Fruit fly (Drosophila melanogaster) whole organism, prepupa: Measurements from ENCODE around the gene CG6163.

ENCODE experiments used
- CG10669 ChIP-seq: fragments of 200-800 bp; sonication (Bioruptor generic); optimal IDR thresholded peaks from 3 replicates; lab custom pipeline; 2018; ENCODE audit warnings: missing biosample characterization, mild to moderate bottlenecking, missing genetic modification characterization, moderate library complexity
- CG11294 ChIP-seq: fragments of 200-800 bp; sonication (Bioruptor generic); IDR thresholded peaks from 2 replicates; pipeline ENCODE4 v1.3.6; 2022; ENCODE audit warnings: missing biosample characterization, missing genetic modification characterization
- CG11902 ChIP-seq: fragments of 200-800 bp; sonication (Bioruptor generic); optimal IDR thresholded peaks from 3 replicates; lab custom pipeline; 2016; ENCODE audit warnings: missing biosample characterization, missing genetic modification characterization
- CG1621 ChIP-seq: fragments of 200-800 bp; sonication (Bioruptor generic); optimal IDR thresholded peaks from 3 replicates; lab custom pipeline; 2018; ENCODE audit warnings: missing biosample characterization, mild to moderate bottlenecking, missing genetic modification characterization
- CG16779 ChIP-seq: fragments of 200-800 bp; sonication (Bioruptor generic); optimal IDR thresholded peaks from 3 replicates; lab custom pipeline; 2017; ENCODE audit warnings: missing biosample characterization, mild to moderate bottlenecking, missing genetic modification characterization
- CG31627 ChIP-seq: fragments of 200-800 bp; sonication (Bioruptor generic); optimal IDR thresholded peaks from 3 replicates; lab custom pipeline; 2016; ENCODE audit warnings: missing biosample characterization, missing genetic modification characterization
- CG32006 ChIP-seq: fragments of 200-800 bp; sonication (Bioruptor generic); optimal IDR thresholded peaks from 3 replicates; lab custom pipeline; 2017; ENCODE audit warnings: missing biosample characterization, mild to moderate bottlenecking, missing genetic modification characterization
- CG3919 ChIP-seq: fragments of 200-800 bp; sonication (Bioruptor generic); optimal IDR thresholded peaks from 3 replicates; lab custom pipeline; 2016; ENCODE audit warnings: missing biosample characterization, missing genetic modification characterization
- CG4318 ChIP-seq: fragments of 200-800 bp; sonication (Bioruptor generic); optimal IDR thresholded peaks from 3 replicates; lab custom pipeline; 2017; ENCODE audit warnings: missing biosample characterization, mild to moderate bottlenecking, missing genetic modification characterization
- CG6163 ChIP-seq: fragments of 200-800 bp; sonication (Bioruptor generic); IDR thresholded peaks from 3 replicates; pipeline ENCODE4 v1.3.6; 2022; ENCODE audit warnings: missing biosample characterization, missing genetic modification characterization
- CG6808 ChIP-seq: fragments of 200-800 bp; sonication (Bioruptor generic); optimal IDR thresholded peaks from 3 replicates; lab custom pipeline; 2017; ENCODE audit warnings: missing biosample characterization, missing genetic modification characterization, mild to moderate bottlenecking, moderate library complexity, missing genetic modification reagents
- CG6854 ChIP-seq: fragments of 200-800 bp; sonication (Bioruptor generic); optimal IDR thresholded peaks from 2 replicates; lab custom pipeline; 2017; ENCODE audit warnings: missing biosample characterization, mild to moderate bottlenecking, missing genetic modification characterization
- CG8632 ChIP-seq: fragments of 200-800 bp; sonication (Bioruptor generic); optimal IDR thresholded peaks from 3 replicates; lab custom pipeline; 2016; ENCODE audit warnings: missing biosample characterization, missing genetic modification characterization
- CG9139 ChIP-seq: fragments of 200-800 bp; sonication (Bioruptor generic); optimal IDR thresholded peaks from 3 replicates; lab custom pipeline; 2017; ENCODE audit warnings: missing biosample characterization, mild to moderate bottlenecking, missing genetic modification characterization
- Eip78C ChIP-seq: fragments of 200-800 bp; sonication (Bioruptor generic); peaks from one replicate; lab custom pipeline; 2016; ENCODE audit warnings: missing biosample characterization, missing genetic modification characterization
- Eip93F ChIP-seq: fragments of 200-800 bp; sonication (Bioruptor generic); optimal IDR thresholded peaks from 2 replicates; lab custom pipeline; 2016; ENCODE audit warnings: missing biosample characterization, mild to moderate bottlenecking, missing genetic modification characterization
- Ets96B ChIP-seq: fragments of 200-800 bp; optimal IDR thresholded peaks from 2 replicates; lab custom pipeline; 2019; ENCODE audit warnings: missing biosample characterization, mild to moderate bottlenecking, missing genetic modification characterization, moderate library complexity
- Gug ChIP-seq: fragments of 200-800 bp; sonication (Bioruptor generic); IDR thresholded peaks from 2 replicates; pipeline ENCODE4 v1.3.6; 2022; ENCODE audit warnings: missing biosample characterization, missing genetic modification characterization
- Hr38 ChIP-seq: sonication (Bioruptor generic); optimal IDR thresholded peaks from 2 replicates; lab custom pipeline; 2016; ENCODE audit warnings: missing biosample characterization, missing genetic modification characterization
- Hr39 ChIP-seq: fragments of 200-800 bp; sonication (Bioruptor generic); optimal IDR thresholded peaks from 2 replicates; lab custom pipeline; 2016; ENCODE audit warnings: missing biosample characterization, missing genetic modification characterization
- Hr4 ChIP-seq: fragments of 200-800 bp; sonication (Bioruptor generic); optimal IDR thresholded peaks from 3 replicates; lab custom pipeline; 2016; ENCODE audit warnings: missing biosample characterization, missing genetic modification characterization
- Lpt ChIP-seq: fragments of 200-800 bp; sonication (Bioruptor generic); optimal IDR thresholded peaks from 3 replicates; lab custom pipeline; 2016; ENCODE audit warnings: missing biosample characterization, missing genetic modification characterization
- Met ChIP-seq: fragments of 200-800 bp; sonication (Bioruptor generic); optimal IDR thresholded peaks from 3 replicates; lab custom pipeline; 2016; ENCODE audit warnings: missing biosample characterization, missing genetic modification characterization
- Smox ChIP-seq: fragments of 200-800 bp; sonication (Bioruptor generic); optimal IDR thresholded peaks from 3 replicates; lab custom pipeline; 2016; ENCODE audit warnings: missing biosample characterization, missing genetic modification characterization
- Sox14 ChIP-seq: fragments of 200-800 bp; sonication (Bioruptor generic); optimal IDR thresholded peaks from 3 replicates; lab custom pipeline; 2016; ENCODE audit warnings: missing biosample characterization, missing genetic modification characterization
- Sox15 ChIP-seq: fragments of 200-800 bp; sonication (Bioruptor generic); optimal IDR thresholded peaks from 3 replicates; lab custom pipeline; 2016; ENCODE audit warnings: missing biosample characterization, missing genetic modification characterization
- achi ChIP-seq: fragments of 200-800 bp; sonication (Bioruptor generic); optimal IDR thresholded peaks from 3 replicates; lab custom pipeline; 2016; ENCODE audit warnings: missing biosample characterization, missing genetic modification characterization
- acj6 ChIP-seq: fragments of 200-800 bp; sonication (Bioruptor generic); optimal IDR thresholded peaks from 3 replicates; lab custom pipeline; 2016; ENCODE audit warnings: missing biosample characterization, missing genetic modification characterization
- cyc ChIP-seq: fragments of 200-800 bp; sonication (Bioruptor generic); optimal IDR thresholded peaks from 3 replicates; lab custom pipeline; 2016; ENCODE audit warnings: missing biosample characterization, missing genetic modification characterization
- dsx ChIP-seq: fragments of 200-800 bp; optimal IDR thresholded peaks from 3 replicates; lab custom pipeline; 2019; ENCODE audit warnings: missing biosample characterization, mild to moderate bottlenecking, missing genetic modification characterization, moderate library complexity; ENCODE audit not compliant: poor library complexity, severe bottlenecking
- eg ChIP-seq: fragments of 200-800 bp; sonication (Bioruptor generic); IDR thresholded peaks from 3 replicates; pipeline ENCODE4 v1.3.6; 2022; ENCODE audit warnings: missing biosample characterization, missing genetic modification characterization
- esn ChIP-seq: fragments of 200-800 bp; sonication (Bioruptor generic); optimal IDR thresholded peaks from 2 replicates; lab custom pipeline; 2016; ENCODE audit warnings: missing biosample characterization, mild to moderate bottlenecking, missing genetic modification characterization, moderate library complexity
- fkh ChIP-seq: fragments of 200-800 bp; sonication (Bioruptor generic); optimal IDR thresholded peaks from 3 replicates; lab custom pipeline; 2017; ENCODE audit warnings: missing biosample characterization, mild to moderate bottlenecking, missing genetic modification characterization, moderate library complexity
- lz ChIP-seq: fragments of 200-800 bp; sonication (Bioruptor generic); optimal IDR thresholded peaks from 3 replicates; lab custom pipeline; 2016; ENCODE audit warnings: missing biosample characterization, missing genetic modification characterization
- salr ChIP-seq, 2 experiments: fragments of 200-800 bp; sonication (Bioruptor generic); optimal IDR thresholded peaks; 3 replicates each; lab custom pipeline; 2016 to 2018; ENCODE audit warnings: missing biosample characterization in 2 of 2, missing genetic modification characterization in 2 of 2, mild to moderate bottlenecking in 1 of 2
- spab ChIP-seq: fragments of 200-800 bp; sonication (Bioruptor generic); optimal IDR thresholded peaks from 2 replicates; lab custom pipeline; 2017; ENCODE audit warnings: missing biosample characterization, mild to moderate bottlenecking, missing genetic modification characterization, missing genetic modification reagents
- ss ChIP-seq, 2 experiments: fragments of 200-800 bp; sonication (Bioruptor generic); optimal IDR thresholded peaks; 2 replicates in 1 of 2; 3 replicates in 1 of 2; lab custom pipeline; 2017 to 2018; ENCODE audit warnings: mild to moderate bottlenecking in 2 of 2, missing biosample characterization in 2 of 2, missing genetic modification characterization in 2 of 2, moderate library complexity in 1 of 2
- svp ChIP-seq: fragments of 200-800 bp; sonication (Bioruptor generic); peaks from one replicate; lab custom pipeline; 2016; ENCODE audit warnings: missing biosample characterization, missing genetic modification characterization
- topi ChIP-seq: fragments of 200-800 bp; sonication (Bioruptor generic); optimal IDR thresholded peaks from 3 replicates; lab custom pipeline; 2016; ENCODE audit warnings: missing biosample characterization, missing genetic modification characterization

Gene CG6163

dm6 chr3L:11324549-11325015, 40.1 kb downstream of the CG6163 start (continued):
- TF ChIP-seq eg (GFP tag; lab: Robert Waterston, UW): peak; percentile 87
- TF ChIP-seq achi: peak; percentile 44
- TF ChIP-seq CG11294: no peak
- peak; percentile 96 to 99 for TF ChIP-seq ss (GFP tag; optimal IDR thresholded peaks at IDR 0.05; lab: Kevin White, UChicago)
- TF ChIP-seq Hr4 (GFP tag; lab: Kevin White, UChicago): no peak
- peak; percentile 77 for TF ChIP-seq CG1621 (tag; lab: Kevin White, UChicago)
- TF ChIP-seq esn (GFP tag; lab: Kevin White, UChicago): peak; percentile 5
- TF ChIP-seq svp: peak; percentile 85
- peak; percentile 18 to 57 for TF ChIP-seq salr (GFP tag; optimal IDR thresholded peaks at IDR 0.05; lab: Kevin White, UChicago)
- TF ChIP-seq fkh (GFP tag; lab: Kevin White, UChicago): no peak
- TF ChIP-seq Hr39 (GFP tag; lab: Kevin White, UChicago): no peak
- no peak for TF ChIP-seq CG4318 (GFP tag; lab: Kevin White, UChicago)
- no peak for TF ChIP-seq Smox (GFP tag; lab: Kevin White, UChicago)
- peak; percentile 88 for TF ChIP-seq Lpt (GFP tag; lab: Kevin White, UChicago)
- TF ChIP-seq CG32006: no peak
- TF ChIP-seq CG6163: peak; percentile 89; the same call in 2 of the 3 replicates
- TF ChIP-seq cyc (GFP tag; lab: Kevin White, UChicago): peak; percentile 29
- peak; percentile 91 for TF ChIP-seq CG16779
- peak; percentile 89 for TF ChIP-seq CG6854 (GFP tag; lab: Kevin White, UChicago)
- peak; percentile 87 for TF ChIP-seq spab (GFP tag; lab: Kevin White, UChicago)
- TF ChIP-seq Sox15 (GFP tag; lab: Kevin White, UChicago): no peak
- TF ChIP-seq CG8632 (GFP tag; lab: Kevin White, UChicago): peak; percentile 58

- TF ChIP-seq Hr38: no peak
- no peak for TF ChIP-seq Eip93F (GFP tag; lab: Kevin White, UChicago)
- TF ChIP-seq achi: peak; percentile 3
- no peak for TF ChIP-seq CG10669
- no peak for TF ChIP-seq salr (GFP tag; optimal IDR thresholded peaks at IDR 0.05; lab: Kevin White, UChicago)
- TF ChIP-seq topi (GFP tag; lab: Kevin White, UChicago): no peak
- no peak for TF ChIP-seq CG11902 (GFP tag; lab: Kevin White, UChicago)
- TF ChIP-seq CG6163: no peak
These were observed 40.8 kb downstream of the CG6163 start for dm6 chr3L:11323896-11324278.

dm6 chr3L:11323221-11323895, 41.3 kb downstream of the CG6163 start:
- TF ChIP-seq CG6854 (GFP tag; lab: Kevin White, UChicago): peak; percentile 55
- peak; percentile 71 for TF ChIP-seq CG6163
- no peak for TF ChIP-seq CG16779
- peak; percentile 48 for TF ChIP-seq CG1621 (tag; lab: Kevin White, UChicago)
- TF ChIP-seq CG9139 (GFP tag; lab: Kevin White, UChicago): peak; percentile 42
- TF ChIP-seq eg (GFP tag; lab: Robert Waterston, UW): peak; percentile 13; the same call in 1 of the 3 replicates
- no peak for TF ChIP-seq lz (GFP tag; lab: Kevin White, UChicago)
- TF ChIP-seq salr (GFP tag; optimal IDR thresholded peaks at IDR 0.05; lab: Kevin White, UChicago): no peak
- no peak for TF ChIP-seq fkh (GFP tag; lab: Kevin White, UChicago)
- no peak for TF ChIP-seq CG8632 (GFP tag; lab: Kevin White, UChicago)
- TF ChIP-seq topi (GFP tag; lab: Kevin White, UChicago): peak; percentile 19
- peak; percentile 31 for TF ChIP-seq CG6808 (GFP tag; lab: Kevin White, UChicago)
- no peak for TF ChIP-seq Sox14
- peak; percentile 11 for TF ChIP-seq CG31627 (GFP tag; lab: Kevin White, UChicago)
- peak; percentile 71 for TF ChIP-seq Eip78C (GFP tag; lab: Kevin White, UChicago)
- TF ChIP-seq Gug: peak; percentile 31; the same call in 1 of the 2 replicates
- no peak for TF ChIP-seq acj6
- peak; percentile 1 for TF ChIP-seq Ets96B (tag; lab: Kevin White, UChicago)
- 0 out of 2 replicates have a peak, but pooled peaks have one; percentile 23 for TF ChIP-seq CG11294
- peak; percentile 82 for TF ChIP-seq svp
- peak; percentile 3 for TF ChIP-seq dsx (GFP tag; lab: Kevin White, UChicago)
- TF ChIP-seq Sox15 (GFP tag; lab: Kevin White, UChicago): no peak
- peak; percentile 27 for TF ChIP-seq CG3919
- TF ChIP-seq ss (GFP tag; optimal IDR thresholded peaks at IDR 0.05; lab: Kevin White, UChicago): peak; percentile 6 to 10
- TF ChIP-seq Lpt (GFP tag; lab: Kevin White, UChicago): peak; percentile 27
- TF ChIP-seq Met (GFP tag; lab: Kevin White, UChicago): peak; percentile 3
- TF ChIP-seq, all 60 proteins: peak for 18
